Worm (Caenorhabditis elegans) whole organism, midembryonic: Measurements from ENCODE around the gene pcs-1.

Experiments used
- T22C8.4 ChIP-seq: fragments of 200-800 bp; sonication (Bioruptor generic); IDR thresholded peaks from 2 replicates; pipeline ENCODE4 v1.3.6; 2022; ENCODE audit warnings: missing genetic modification characterization, missing compliant biosample characterization
- cog-1 ChIP-seq: sonication (generic microtip); optimal IDR thresholded peaks from 2 replicates; lab custom pipeline; 2016; ENCODE audit warnings: missing genetic modification characterization, missing compliant biosample characterization
- flt-1 ChIP-seq: fragments of 200-800 bp; sonication (Bioruptor generic); IDR thresholded peaks from 2 replicates; pipeline ENCODE4 v1.3.6; 2022; ENCODE audit warnings: missing genetic modification characterization, missing compliant biosample characterization
- klf-2 ChIP-seq: fragments of 200-800 bp; sonication (Bioruptor generic); conservative IDR thresholded peaks from 2 replicates; pipeline ENCODE4 v1.3.6; 2022; ENCODE audit warnings: missing genetic modification reagents, missing genetic modification characterization, missing compliant biosample characterization
- med-1 ChIP-seq: sonication (generic microtip); optimal IDR thresholded peaks from 2 replicates; lab custom pipeline; 2017; ENCODE audit warnings: missing genetic modification characterization, mild to moderate bottlenecking, missing compliant biosample characterization, antibody characterized with exemption, missing genetic modification reagents; ENCODE audit not compliant: insufficient read depth
- ref-1 ChIP-seq: fragments of 200-800 bp; sonication (Bioruptor generic); conservative IDR thresholded peaks from 2 replicates; pipeline ENCODE4 v1.3.6; 2022; ENCODE audit warnings: missing genetic modification reagents, missing genetic modification characterization, missing compliant biosample characterization
- tab-1 ChIP-seq: fragments of 200-800 bp; sonication (Bioruptor generic); IDR thresholded peaks from 2 replicates; pipeline ENCODE4 v1.3.6; 2022; ENCODE audit warnings: missing genetic modification characterization, missing compliant biosample characterization
- ztf-23 ChIP-seq: fragments of 200-800 bp; sonication (Bioruptor generic); IDR thresholded peaks from 2 replicates; pipeline ENCODE4 v1.3.6; 2022; ENCODE audit warnings: missing genetic modification reagents, missing genetic modification characterization, missing compliant biosample characterization
- ztf-29 ChIP-seq: fragments of 200-800 bp; sonication (Bioruptor generic); IDR thresholded peaks from 2 replicates; pipeline ENCODE4 v1.3.6; 2022; ENCODE audit warnings: missing genetic modification reagents, missing genetic modification characterization, missing compliant biosample characterization

The pcs-1 gene

DNA sequence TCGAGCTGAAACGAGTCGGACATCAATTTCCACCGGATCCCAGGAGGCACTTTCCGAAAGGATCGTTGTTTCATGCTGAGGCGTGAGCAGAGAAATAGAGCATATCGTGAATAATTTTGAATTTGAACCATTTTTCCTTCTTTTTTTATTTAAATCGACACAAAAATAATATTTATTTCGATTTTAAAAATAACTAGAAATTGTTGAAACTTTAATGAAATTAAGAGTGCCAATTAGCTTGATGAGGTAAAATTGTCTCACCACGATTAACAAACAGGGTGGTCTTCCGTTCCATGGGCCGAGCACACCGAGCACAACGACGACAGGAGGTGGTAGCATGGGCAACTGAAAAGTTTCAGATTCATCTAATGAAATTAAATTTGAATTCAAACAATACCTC is 10.8 kb upstream of the pcs-1 start:
- TF ChIP-seq ztf-23 (GFP tag; lab: Robert Waterston, UW): no peak

DNA sequence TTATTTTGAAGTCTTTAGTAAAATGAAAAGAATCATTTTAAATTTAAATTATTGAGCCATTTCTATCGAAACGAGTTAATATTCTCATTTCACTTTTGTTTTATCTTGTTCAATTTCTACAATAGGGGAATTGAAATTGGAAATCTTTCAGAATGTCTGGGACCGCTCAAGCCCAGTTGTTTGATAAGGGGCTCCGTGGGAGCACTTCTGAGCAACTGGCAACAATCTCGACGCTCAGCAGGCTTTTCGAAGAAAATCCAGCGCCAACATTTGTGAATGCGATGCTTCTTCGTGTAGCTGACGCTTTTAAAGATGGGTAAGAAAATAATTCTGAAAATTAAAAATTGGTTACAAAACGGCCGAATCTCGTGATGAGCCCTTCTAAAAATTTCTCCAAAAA is 5.2 kb upstream of the pcs-1 start, which contains the start of gene ints-7:
ints-7 (plus strand) TSS at position 152 of the 400 bp plus-strand sequence.
- no peak for TF ChIP-seq med-1
- no peak for TF ChIP-seq T22C8.4 (GFP tag; lab: Robert Waterston, UW)
- TF ChIP-seq ref-1 (GFP tag; lab: Robert Waterston, UW): no peak
- no peak for TF ChIP-seq klf-2
- no peak for TF ChIP-seq flt-1 (GFP tag; lab: Robert Waterston, UW)
- no peak for TF ChIP-seq cog-1 (tag; lab: Kevin White, UChicago)
- TF ChIP-seq ztf-23 (GFP tag; lab: Robert Waterston, UW): no peak
- no peak for TF ChIP-seq ztf-29 (GFP tag; lab: Robert Waterston, UW)
- TF ChIP-seq tab-1 (GFP tag; lab: Robert Waterston, UW): no peak

DNA sequence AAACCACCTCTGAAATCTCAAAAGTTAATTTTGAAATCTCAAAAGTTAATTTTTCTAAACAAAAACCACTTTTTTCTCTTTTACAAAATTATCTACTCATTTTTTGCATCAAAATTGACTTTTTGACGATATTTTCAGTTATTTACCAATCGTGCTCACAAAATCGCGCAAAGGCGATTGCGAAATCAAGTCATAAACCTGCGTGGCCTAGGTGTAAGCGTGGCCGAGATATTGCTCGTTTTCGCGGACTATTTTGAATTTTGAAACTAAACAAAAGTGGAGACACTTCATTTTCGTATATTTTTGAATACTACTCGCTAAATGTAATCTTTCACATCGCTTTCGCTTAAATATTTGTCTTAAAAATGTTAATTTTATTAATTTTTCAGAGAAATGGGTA is 787 bp upstream of the pcs-1 start, which contains the start of gene smc-6:
smc-6 (plus strand) TSS at position 390 of the 400 bp plus-strand sequence.
- no peak for TF ChIP-seq klf-2
- TF ChIP-seq cog-1 (tag; lab: Kevin White, UChicago): no peak
- no peak for TF ChIP-seq ztf-23 (GFP tag; lab: Robert Waterston, UW)
- TF ChIP-seq med-1: no peak
- TF ChIP-seq T22C8.4 (GFP tag; lab: Robert Waterston, UW): no peak
- TF ChIP-seq ref-1 (GFP tag; lab: Robert Waterston, UW): no peak
- no peak for TF ChIP-seq flt-1 (GFP tag; lab: Robert Waterston, UW)
- no peak for TF ChIP-seq ztf-29 (GFP tag; lab: Robert Waterston, UW)
- no peak for TF ChIP-seq tab-1 (GFP tag; lab: Robert Waterston, UW)

DNA sequence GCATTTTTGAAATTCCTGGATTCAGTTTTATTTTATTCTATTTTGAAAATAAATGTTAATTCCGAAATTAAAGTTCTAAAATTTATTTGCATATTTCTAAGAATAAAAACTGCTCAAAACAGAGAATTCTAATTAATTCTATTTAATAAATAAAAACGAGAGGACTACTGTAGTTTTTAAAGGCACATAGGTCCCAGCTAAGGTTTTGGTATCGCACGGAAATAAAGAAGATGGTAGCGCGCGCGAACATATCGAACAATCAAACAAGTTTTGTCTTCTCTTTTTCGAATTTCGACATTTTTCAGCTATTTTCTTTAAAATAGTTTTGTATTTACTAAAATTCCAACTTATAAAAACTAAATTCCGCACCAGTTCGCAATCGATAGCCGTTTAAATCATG is 321 bp upstream of the pcs-1 start:
- TF ChIP-seq tab-1 (GFP tag; lab: Robert Waterston, UW) (no peak), T22C8.4 (GFP tag; lab: Robert Waterston, UW) (no peak), klf-2 (no peak), cog-1 (tag; lab: Kevin White, UChicago) (no peak)

DNA sequence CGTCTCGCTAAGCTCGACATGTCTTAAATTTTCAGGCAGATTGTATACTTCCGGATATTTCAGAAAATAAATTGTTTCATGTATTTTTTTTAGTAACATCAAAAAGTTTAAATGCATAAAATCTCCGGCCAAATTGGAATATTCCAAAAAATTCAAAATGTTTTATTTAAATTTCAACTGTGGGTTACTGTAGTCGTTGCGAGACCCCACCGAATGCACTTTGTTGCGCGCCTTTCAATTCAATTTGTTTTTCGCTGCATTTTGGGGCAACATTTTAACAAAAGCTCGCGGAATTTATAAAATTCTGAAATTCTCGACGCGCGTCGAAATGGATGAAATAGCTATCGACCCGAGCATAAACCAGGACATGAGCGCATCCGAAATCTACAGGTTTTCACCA is 4.6 kb downstream of the pcs-1 start, which contains the start of gene F54D5.2:
F54D5.2 (plus strand) TSS at position 237 of the 400 bp plus-strand sequence.
- TF ChIP-seq ztf-29 (GFP tag; lab: Robert Waterston, UW): no peak
- no peak for TF ChIP-seq med-1
- TF ChIP-seq ztf-23 (GFP tag; lab: Robert Waterston, UW): no peak
- TF ChIP-seq cog-1 (tag; lab: Kevin White, UChicago): no peak
- no peak for TF ChIP-seq flt-1 (GFP tag; lab: Robert Waterston, UW)
- no peak for TF ChIP-seq klf-2
- no peak for TF ChIP-seq T22C8.4 (GFP tag; lab: Robert Waterston, UW)
- TF ChIP-seq tab-1 (GFP tag; lab: Robert Waterston, UW): no peak
- TF ChIP-seq ref-1 (GFP tag; lab: Robert Waterston, UW): no peak

DNA sequence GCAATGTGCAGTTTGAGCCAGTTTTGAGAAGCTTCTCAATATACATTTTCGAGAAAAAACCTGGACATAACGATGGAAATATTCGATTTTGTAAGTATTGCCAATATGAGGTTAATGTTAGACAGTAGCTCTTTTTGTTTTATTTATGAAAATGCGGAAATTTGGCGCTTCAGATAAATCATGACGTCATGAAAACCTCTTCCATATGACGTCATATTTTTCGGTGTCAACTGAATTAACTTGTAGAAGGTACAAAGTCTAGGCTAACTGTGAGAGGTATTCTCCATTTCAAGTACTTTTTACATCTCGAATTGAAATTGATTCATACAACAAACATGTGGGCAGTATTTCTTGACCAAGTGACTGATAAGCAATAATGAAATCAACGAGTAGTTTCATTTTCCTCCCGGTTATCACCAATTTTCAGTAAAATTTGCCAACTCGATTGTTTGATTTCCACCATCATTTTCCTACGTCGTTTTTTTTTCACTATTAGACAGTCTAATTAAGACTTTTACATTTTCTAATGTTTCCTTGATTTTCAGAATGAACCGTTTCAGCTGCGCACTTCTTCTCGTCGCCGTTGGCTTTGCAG is 6.2 kb downstream of the pcs-1 start, which contains the start of gene F54D5.3:
F54D5.3 (plus strand) TSS at position 546 of the 595 bp plus-strand sequence.
- no peak for TF ChIP-seq ref-1 (GFP tag; lab: Robert Waterston, UW)
- TF ChIP-seq ztf-29 (GFP tag; lab: Robert Waterston, UW): no peak
- TF ChIP-seq T22C8.4 (GFP tag; lab: Robert Waterston, UW): no peak
- no peak for TF ChIP-seq med-1
- TF ChIP-seq flt-1 (GFP tag; lab: Robert Waterston, UW): no peak
- no peak for TF ChIP-seq ztf-23 (GFP tag; lab: Robert Waterston, UW)
- TF ChIP-seq tab-1 (GFP tag; lab: Robert Waterston, UW): no peak
- TF ChIP-seq klf-2: no peak
- TF ChIP-seq cog-1 (tag; lab: Kevin White, UChicago): no peak

DNA sequence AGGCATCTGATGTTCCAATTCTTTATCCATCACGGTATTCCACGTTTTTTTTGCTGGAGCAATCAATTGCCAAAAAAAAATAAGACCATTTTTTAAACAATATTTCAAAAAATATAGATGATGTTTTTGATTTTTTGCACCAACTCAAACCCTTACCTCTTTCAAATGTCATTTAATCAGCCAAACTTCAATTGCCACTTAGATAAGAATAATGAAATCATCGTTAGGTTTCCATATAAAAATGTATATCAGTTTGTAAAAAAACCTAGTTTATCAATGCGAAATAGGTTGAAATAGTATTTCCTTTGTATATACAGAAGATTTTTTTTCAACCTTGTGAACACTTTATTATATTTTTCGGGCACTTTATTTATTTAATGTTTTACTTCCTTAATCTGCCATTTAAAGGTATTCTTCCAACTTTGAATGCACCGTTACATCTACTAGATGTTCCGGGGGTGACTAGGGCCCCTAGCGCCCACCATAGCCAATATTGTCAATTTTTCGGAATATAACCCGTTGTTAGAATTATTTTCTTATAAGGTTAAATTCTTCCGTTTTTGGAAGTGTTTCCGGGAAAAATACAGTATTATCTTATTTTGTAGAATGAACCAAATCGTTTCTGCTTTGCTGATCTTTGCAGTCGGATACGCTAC is 8.2 kb downstream of the pcs-1 start, which contains the start of the genes F54D5.23 and F54D5.4:
F54D5.23 (minus strand) TSS at position 75 of the 656 bp plus-strand sequence.
F54D5.4 (plus strand) TSS at position 606 of the 656 bp plus-strand sequence.
- TF ChIP-seq med-1: no peak
- no peak for TF ChIP-seq flt-1 (GFP tag; lab: Robert Waterston, UW)
- no peak for TF ChIP-seq ztf-29 (GFP tag; lab: Robert Waterston, UW)
- no peak for TF ChIP-seq T22C8.4 (GFP tag; lab: Robert Waterston, UW)
- no peak for TF ChIP-seq ztf-23 (GFP tag; lab: Robert Waterston, UW)
- TF ChIP-seq klf-2: no peak
- no peak for TF ChIP-seq cog-1 (tag; lab: Kevin White, UChicago)
- no peak for TF ChIP-seq ref-1 (GFP tag; lab: Robert Waterston, UW)
- no peak for TF ChIP-seq tab-1 (GFP tag; lab: Robert Waterston, UW)

DNA sequence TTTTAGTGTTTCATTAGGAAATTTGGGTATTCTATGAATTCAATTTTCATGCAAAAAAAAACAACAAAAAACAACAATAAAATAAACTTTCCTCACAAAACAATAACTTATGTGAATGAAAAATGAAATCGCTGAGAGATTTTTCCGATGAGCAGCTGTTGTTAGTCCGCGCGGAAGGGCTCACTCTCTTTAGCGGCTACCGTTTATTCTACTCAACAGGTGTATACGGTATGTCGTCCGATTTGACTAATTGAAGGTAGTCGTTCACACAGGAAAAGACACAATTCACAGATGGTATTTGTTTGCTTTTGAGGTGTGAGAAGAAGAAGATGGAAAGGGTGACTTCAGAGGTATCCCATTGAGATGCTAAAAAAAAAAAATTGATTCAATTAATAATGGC is 8.9 kb downstream of the pcs-1 start:
- TF ChIP-seq ref-1 (GFP tag; lab: Robert Waterston, UW) (no peak), ztf-29 (GFP tag; lab: Robert Waterston, UW) (no peak), tab-1 (GFP tag; lab: Robert Waterston, UW) (no peak), klf-2 (no peak), ztf-23 (GFP tag; lab: Robert Waterston, UW) (no peak), cog-1 (tag; lab: Kevin White, UChicago) (no peak), T22C8.4 (GFP tag; lab: Robert Waterston, UW) (no peak), med-1 (no peak), flt-1 (GFP tag; lab: Robert Waterston, UW) (no peak)

DNA sequence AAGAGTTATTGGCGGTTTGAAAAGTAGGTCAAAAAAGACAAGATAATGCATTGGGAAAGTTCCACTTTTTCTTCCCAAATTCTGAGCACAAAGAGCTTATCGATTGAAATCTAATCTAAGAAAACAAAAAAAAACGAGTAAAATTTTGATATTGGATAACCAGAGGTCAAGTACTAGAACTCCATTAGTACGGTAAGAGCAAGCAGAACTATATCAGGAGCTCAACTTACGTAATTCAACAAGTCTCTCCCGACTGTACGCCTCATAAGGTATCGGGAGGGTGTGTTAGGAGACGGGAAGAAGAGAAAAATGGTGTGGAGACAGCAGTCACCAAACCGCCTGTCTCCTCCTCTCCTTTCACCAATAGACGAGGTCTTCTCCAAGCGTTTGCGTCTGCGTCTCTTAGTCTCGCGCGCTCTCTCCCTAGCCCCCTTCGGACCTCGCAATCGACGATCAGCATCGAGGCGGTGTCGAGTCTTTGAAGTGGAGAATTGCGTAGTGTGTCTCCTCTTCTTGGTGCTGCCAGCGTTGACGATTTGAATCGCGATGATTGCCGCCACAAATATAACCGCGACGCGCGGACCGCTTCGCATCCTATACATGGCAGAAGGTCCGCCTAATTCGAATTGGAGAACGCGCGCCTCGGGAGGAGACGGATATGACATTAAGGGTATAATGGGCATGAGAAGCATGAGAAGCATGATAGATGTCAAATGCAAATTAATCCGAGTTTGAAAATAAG is 10.4 kb downstream of the pcs-1 start, which contains the start of gene F54D5.5:
F54D5.5 (minus strand) TSS at position 51 of the 742 bp plus-strand sequence.
- TF ChIP-seq T22C8.4 (GFP tag; lab: Robert Waterston, UW): no peak
- TF ChIP-seq med-1: no peak
- TF ChIP-seq tab-1 (GFP tag; lab: Robert Waterston, UW): 0 out of 2 replicates have a peak, but pooled peaks have one; percentile 65
- peak; percentile 47; the same call in 1 of the 2 replicates for TF ChIP-seq ztf-23 (GFP tag; lab: Robert Waterston, UW)
- peak; percentile 72; the same call in 1 of the 2 replicates for TF ChIP-seq flt-1 (GFP tag; lab: Robert Waterston, UW)
- TF ChIP-seq ref-1 (GFP tag; lab: Robert Waterston, UW): no peak
- no peak for TF ChIP-seq ztf-29 (GFP tag; lab: Robert Waterston, UW)
- TF ChIP-seq cog-1 (tag; lab: Kevin White, UChicago): peak; percentile 70
- no peak for TF ChIP-seq klf-2
